Worm (Caenorhabditis elegans) whole organism, L4 larva: ENCODE measurements around the gene dnc-1.

ENCODE experiments used
- F10B5.3 ChIP-seq: sonication (generic microtip); optimal IDR thresholded peaks from 2 replicates; lab custom pipeline; 2016; ENCODE audit warnings: mild to moderate bottlenecking, missing genetic modification characterization, missing compliant biosample characterization
- F49E8.2 ChIP-seq: sonication (generic microtip); optimal IDR thresholded peaks from 2 replicates; lab custom pipeline; 2016; ENCODE audit warnings: missing compliant biosample characterization, mild to moderate bottlenecking, missing genetic modification characterization, borderline replicate concordance
- R02D3.7 ChIP-seq: fragments of 150-350 bp; sonication (generic microtip); optimal IDR thresholded peaks from 3 replicates; lab custom pipeline; 2014; ENCODE audit warnings: missing biosample characterization, missing genetic modification characterization
- T20F7.1 ChIP-seq: fragments of 200-800 bp; sonication (Bioruptor generic); optimal IDR thresholded peaks from 2 replicates; lab custom pipeline; 2018; ENCODE audit warnings: mild to moderate bottlenecking, missing genetic modification characterization, missing compliant biosample characterization
- Y105C5A.15 ChIP-seq: fragments of 200-800 bp; sonication (Bioruptor generic); IDR thresholded peaks from 2 replicates; pipeline ENCODE4 v1.3.6; 2022; ENCODE audit warnings: missing genetic modification characterization, missing compliant biosample characterization
- Y48G9A.11 ChIP-seq: fragments of 200-800 bp; sonication (Bioruptor generic); IDR thresholded peaks from 2 replicates; pipeline ENCODE4 v1.3.6; 2022; ENCODE audit warnings: missing genetic modification reagents, missing genetic modification characterization, missing compliant biosample characterization
- ZK546.5 ChIP-seq, 2 experiments: sonication (generic microtip); optimal IDR thresholded peaks; 2 replicates each; lab custom pipeline; 2017; ENCODE audit warnings: missing biosample characterization in 2 of 2, missing genetic modification characterization in 2 of 2
- aha-1 ChIP-seq: fragments of 150-350 bp; peaks from one replicate; lab custom pipeline; 2014; ENCODE audit warnings: missing biosample characterization, missing genetic modification characterization
- ama-1 ChIP-seq: fragments of 150-350 bp; optimal IDR thresholded peaks from 2 replicates; lab custom pipeline; 2014; ENCODE audit warnings: inconsistent platforms, mixed read lengths
- attf-4 ChIP-seq: sonication (generic microtip); optimal IDR thresholded peaks from 3 replicates; lab custom pipeline; 2017; ENCODE audit warnings: missing biosample characterization, missing genetic modification characterization
- ceh-28 ChIP-seq: fragments of 150-350 bp; optimal IDR thresholded peaks from 2 replicates; lab custom pipeline; 2014; ENCODE audit warnings: missing biosample characterization, missing genetic modification reagents, missing genetic modification characterization
- ceh-44 ChIP-seq: fragments of 200-800 bp; sonication (Bioruptor generic); IDR thresholded peaks from 2 replicates; pipeline ENCODE4 v1.3.6; 2022; ENCODE audit warnings: missing genetic modification reagents, missing genetic modification characterization, missing compliant biosample characterization
- ceh-82 ChIP-seq: sonication (generic microtip); optimal IDR thresholded peaks from 2 replicates; lab custom pipeline; 2017; ENCODE audit warnings: missing biosample characterization, missing genetic modification characterization
- ces-1 ChIP-seq: fragments of 150-350 bp; sonication (generic microtip); optimal IDR thresholded peaks from 4 replicates; lab custom pipeline; 2014; ENCODE audit warnings: missing biosample characterization, missing genetic modification reagents, missing genetic modification characterization
- cey-2 ChIP-seq: sonication (generic microtip); optimal IDR thresholded peaks from 3 replicates; lab custom pipeline; 2017; ENCODE audit warnings: missing genetic modification characterization, mild to moderate bottlenecking, missing compliant biosample characterization, antibody characterized with exemption, borderline replicate concordance; ENCODE audit not compliant: insufficient read depth
- daf-19 ChIP-seq: fragments of 200-800 bp; sonication (Bioruptor generic); conservative IDR thresholded peaks from 2 replicates; pipeline ENCODE4 v1.3.6; 2022; ENCODE audit warnings: missing genetic modification characterization, missing compliant biosample characterization
- dmd-6 ChIP-seq: fragments of 200-800 bp; sonication (Bioruptor generic); IDR thresholded peaks from 2 replicates; pipeline ENCODE4 v1.3.6; 2022; ENCODE audit warnings: missing genetic modification reagents, missing genetic modification characterization, missing compliant biosample characterization
- dmd-8 ChIP-seq: fragments of 200-800 bp; sonication (Bioruptor generic); IDR thresholded peaks from 2 replicates; pipeline ENCODE4 v1.3.6; 2022; ENCODE audit warnings: missing genetic modification characterization, missing compliant biosample characterization
- egl-27 ChIP-seq: sonication (generic microtip); optimal IDR thresholded peaks from 3 replicates; lab custom pipeline; 2017; ENCODE audit warnings: missing biosample characterization, missing genetic modification reagents, missing genetic modification characterization
- hlh-11 ChIP-seq: fragments of 200-800 bp; sonication (Bioruptor generic); optimal IDR thresholded peaks from 2 replicates; lab custom pipeline; 2018; ENCODE audit warnings: mild to moderate bottlenecking, missing genetic modification characterization, missing compliant biosample characterization
- hlh-30 ChIP-seq: sonication (generic microtip); optimal IDR thresholded peaks from 2 replicates; lab custom pipeline; 2017; ENCODE audit warnings: antibody characterized with exemption, mild to moderate bottlenecking, missing genetic modification characterization, missing compliant biosample characterization; ENCODE audit not compliant: insufficient read depth
- hmg-1.1 ChIP-seq: fragments of 200-800 bp; sonication (Bioruptor generic); IDR thresholded peaks from 2 replicates; pipeline ENCODE4 v1.3.6; 2022; ENCODE audit warnings: missing genetic modification reagents, missing genetic modification characterization, missing compliant biosample characterization
- lim-7 ChIP-seq: fragments of 200-800 bp; sonication (Bioruptor generic); IDR thresholded peaks from 2 replicates; pipeline ENCODE4 v1.3.6; 2022; ENCODE audit warnings: missing genetic modification characterization, missing compliant biosample characterization
- lin-1 ChIP-seq: fragments of 200-800 bp; sonication (Bioruptor generic); IDR thresholded peaks from 2 replicates; pipeline ENCODE4 v1.3.6; 2022; ENCODE audit warnings: missing genetic modification reagents, missing genetic modification characterization, missing compliant biosample characterization
- lin-13 ChIP-seq: fragments of 150-350 bp; optimal IDR thresholded peaks from 2 replicates; lab custom pipeline; 2014; ENCODE audit warnings: missing biosample characterization, missing genetic modification reagents, missing genetic modification characterization
- lin-39 ChIP-seq: fragments of 150-350 bp; optimal IDR thresholded peaks from 2 replicates; lab custom pipeline; 2014; ENCODE audit warnings: missing biosample characterization, missing genetic modification reagents, missing genetic modification characterization
- lsy-2 ChIP-seq, 2 experiments: fragments of 150-350 bp in 1 of 2; sonication (generic microtip) in 1 of 2; optimal IDR thresholded peaks; 2 replicates each; lab custom pipeline; 2014 to 2017; ENCODE audit warnings: missing biosample characterization in 2 of 2, missing genetic modification characterization in 2 of 2
- madf-5 ChIP-seq, 2 experiments: fragments of 200-800 bp; sonication (Bioruptor generic); IDR thresholded peaks; 2 replicates each; pipeline ENCODE4 v1.3.6; 2022; ENCODE audit warnings: missing compliant biosample characterization in 2 of 2, missing genetic modification characterization in 2 of 2
- madf-9 ChIP-seq: fragments of 200-800 bp; sonication (Bioruptor generic); conservative IDR thresholded peaks from 2 replicates; pipeline ENCODE4 v1.3.6; 2022; ENCODE audit warnings: missing genetic modification reagents, missing genetic modification characterization, missing compliant biosample characterization
- mdl-1 ChIP-seq, 2 experiments: fragments of 150-350 bp in 1 of 2; sonication (generic microtip) in 1 of 2; optimal IDR thresholded peaks; 2 replicates each; lab custom pipeline; 2014 to 2017; ENCODE audit warnings: missing biosample characterization in 2 of 2, missing genetic modification characterization in 2 of 2
- mes-2 ChIP-seq: sonication (generic microtip); optimal IDR thresholded peaks from 2 replicates; lab custom pipeline; 2016; ENCODE audit warnings: missing genotype, mild to moderate bottlenecking, missing genetic modification characterization, missing compliant biosample characterization; ENCODE audit not compliant: poor library complexity, severe bottlenecking
- mxl-3 ChIP-seq: fragments of 200-800 bp; sonication (Bioruptor generic); optimal IDR thresholded peaks from 2 replicates; lab custom pipeline; 2018; ENCODE audit warnings: mild to moderate bottlenecking, missing genetic modification characterization, missing compliant biosample characterization
- nhr-10 ChIP-seq: fragments of 150-350 bp; optimal IDR thresholded peaks from 2 replicates; lab custom pipeline; 2014; ENCODE audit warnings: missing biosample characterization, missing genetic modification characterization
- nhr-102 ChIP-seq: sonication (generic microtip); optimal IDR thresholded peaks from 2 replicates; lab custom pipeline; 2016; ENCODE audit warnings: mild to moderate bottlenecking, missing genetic modification characterization, moderate library complexity, missing compliant biosample characterization
- nhr-11 ChIP-seq: fragments of 150-350 bp; optimal IDR thresholded peaks from 2 replicates; lab custom pipeline; 2014; ENCODE audit warnings: missing biosample characterization, missing genetic modification characterization
- nhr-25 ChIP-seq: sonication (generic microtip); optimal IDR thresholded peaks from 2 replicates; lab custom pipeline; 2017; ENCODE audit warnings: missing genetic modification characterization, mild to moderate bottlenecking, missing compliant biosample characterization, antibody characterized with exemption, moderate library complexity, borderline replicate concordance; ENCODE audit not compliant: insufficient read depth
- nhr-28 ChIP-seq: fragments of 150-350 bp; optimal IDR thresholded peaks from 2 replicates; lab custom pipeline; 2014; ENCODE audit warnings: missing biosample characterization, missing genetic modification characterization
- nhr-41 ChIP-seq: fragments of 200-800 bp; sonication (Bioruptor generic); IDR thresholded peaks from 2 replicates; pipeline ENCODE4 v1.3.6; 2022; ENCODE audit warnings: missing genetic modification reagents, missing genetic modification characterization, missing compliant biosample characterization
- nhr-6 ChIP-seq: fragments of 150-350 bp; optimal IDR thresholded peaks from 2 replicates; lab custom pipeline; 2014; ENCODE audit warnings: missing biosample characterization, missing genetic modification characterization
- nhr-76 ChIP-seq: fragments of 150-350 bp; optimal IDR thresholded peaks from 2 replicates; lab custom pipeline; 2014; ENCODE audit warnings: missing biosample characterization, missing genetic modification characterization
- rbr-2 ChIP-seq: sonication (generic microtip); optimal IDR thresholded peaks from 2 replicates; lab custom pipeline; 2016; ENCODE audit warnings: missing genotype, missing genetic modification characterization, missing compliant biosample characterization
- sdz-12 ChIP-seq: fragments of 200-800 bp; sonication (Bioruptor generic); optimal IDR thresholded peaks from 2 replicates; lab custom pipeline; 2018; ENCODE audit warnings: mild to moderate bottlenecking, missing genetic modification characterization, missing compliant biosample characterization
- snpc-1.2 ChIP-seq: fragments of 200-800 bp; sonication (Bioruptor generic); IDR thresholded peaks from 2 replicates; pipeline ENCODE4 v1.3.6; 2022; ENCODE audit warnings: missing genetic modification reagents, missing genetic modification characterization, missing compliant biosample characterization
- snpc-4 ChIP-seq: fragments of 150-350 bp; optimal IDR thresholded peaks from 2 replicates; lab custom pipeline; 2014; ENCODE audit warnings: missing biosample characterization, missing genetic modification characterization
- spr-1 ChIP-seq: sonication (generic microtip); optimal IDR thresholded peaks from 2 replicates; lab custom pipeline; 2016; ENCODE audit warnings: mild to moderate bottlenecking, missing genetic modification characterization, missing compliant biosample characterization
- spr-3 ChIP-seq: fragments of 200-800 bp; sonication (Bioruptor generic); optimal IDR thresholded peaks from 2 replicates; lab custom pipeline; 2018; ENCODE audit warnings: mild to moderate bottlenecking, missing genetic modification characterization, missing compliant biosample characterization
- tag-97 ChIP-seq: fragments of 200-800 bp; sonication (Bioruptor generic); IDR thresholded peaks from 2 replicates; pipeline ENCODE4 v1.3.6; 2022; ENCODE audit warnings: missing genetic modification characterization, missing compliant biosample characterization
- unc-39 ChIP-seq: sonication (generic microtip); optimal IDR thresholded peaks from 2 replicates; lab custom pipeline; 2017; ENCODE audit warnings: missing biosample characterization, missing genetic modification characterization
- zag-1 ChIP-seq: fragments of 150-350 bp; optimal IDR thresholded peaks from 2 replicates; lab custom pipeline; 2014; ENCODE audit warnings: missing biosample characterization, missing genetic modification characterization
- zfp-3 ChIP-seq: fragments of 200-800 bp; sonication (Bioruptor generic); conservative IDR thresholded peaks from 2 replicates; pipeline ENCODE4 v1.3.6; 2022; ENCODE audit warnings: missing genetic modification reagents, missing genetic modification characterization, missing compliant biosample characterization
- zip-11 ChIP-seq: fragments of 200-800 bp; sonication (Bioruptor generic); IDR thresholded peaks from 2 replicates; pipeline ENCODE4 v1.3.6; 2022; ENCODE audit warnings: missing genetic modification characterization, missing compliant biosample characterization
- ztf-11 ChIP-seq: fragments of 150-350 bp; optimal IDR thresholded peaks from 2 replicates; lab custom pipeline; 2014; ENCODE audit warnings: missing biosample characterization, missing genetic modification characterization

The dnc-1 gene

ce11 chrIV:10935336-10935735 is 2.3 kb upstream of the dnc-1 start (continued):
- no peak for TF ChIP-seq daf-19
- TF ChIP-seq Y105C5A.15 (GFP tag; lab: Robert Waterston, UW): no peak
- no peak for TF ChIP-seq R02D3.7
- TF ChIP-seq mdl-1 (tag; optimal IDR thresholded peaks at IDR 0.05; lab: Kevin White, UChicago): peak; percentile 52 to 88
- TF ChIP-seq nhr-28 (tag; lab: Kevin White, UChicago): peak; percentile 55
- no peak for TF ChIP-seq nhr-25 (tag; lab: Kevin White, UChicago)
- no peak for TF ChIP-seq Y48G9A.11 (GFP tag; lab: Robert Waterston, UW)
- no peak for TF ChIP-seq spr-3
- no peak for TF ChIP-seq sdz-12 (GFP tag; lab: Kevin White, UChicago)
- peak; percentile 75 for TF ChIP-seq mes-2
- TF ChIP-seq dmd-6 (GFP tag; lab: Robert Waterston, UW): peak; percentile 88
- peak; percentile 100 for TF ChIP-seq hlh-30 (tag; lab: Kevin White, UChicago)
- no peak for TF ChIP-seq cey-2 (tag; lab: Kevin White, UChicago)
- peak; percentile 77 for TF ChIP-seq ama-1 (lab: Kevin White, UChicago)
- peak; percentile 50; the same call in 1 of the 2 replicates for TF ChIP-seq zfp-3
- no peak for TF ChIP-seq lin-39 (tag; lab: Kevin White, UChicago)
- no peak for TF ChIP-seq nhr-76
- TF ChIP-seq lsy-2 (tag; optimal IDR thresholded peaks at IDR 0.05; lab: Kevin White, UChicago): peak; percentile 85 to 90
- no peak for TF ChIP-seq ceh-82
- TF ChIP-seq ZK546.5 (tag; optimal IDR thresholded peaks at IDR 0.05; lab: Kevin White, UChicago): no peak
- TF ChIP-seq snpc-4 (tag; lab: Kevin White, UChicago): no peak
- TF ChIP-seq nhr-102 (tag; lab: Kevin White, UChicago): peak; percentile 43
- TF ChIP-seq F10B5.3: no peak
- TF ChIP-seq hmg-1.1 (GFP tag; lab: Robert Waterston, UW): peak; percentile 78
- TF ChIP-seq zip-11 (GFP tag; lab: Robert Waterston, UW): no peak
- peak; percentile 75 for TF ChIP-seq aha-1 (tag; lab: Kevin White, UChicago)
- TF ChIP-seq nhr-6 (tag; lab: Kevin White, UChicago): peak; percentile 67
- TF ChIP-seq T20F7.1 (GFP tag; lab: Kevin White, UChicago): peak; percentile 78
- peak; percentile 33; the same call in 1 of the 2 replicates for TF ChIP-seq snpc-1.2
- no peak for TF ChIP-seq spr-1 (tag; lab: Kevin White, UChicago)
- TF ChIP-seq dmd-8 (GFP tag; lab: Robert Waterston, UW): no peak
- no peak for TF ChIP-seq ces-1 (GFP tag; lab: Kevin White, UChicago)
- no peak; the same call in 1 of the 2 replicates for TF ChIP-seq ceh-44 (GFP tag; lab: Robert Waterston, UW)
- no peak for TF ChIP-seq madf-5 (GFP tag; IDR thresholded peaks at IDR 0.05; lab: Robert Waterston, UW)
- TF ChIP-seq attf-4 (tag; lab: Kevin White, UChicago): peak; percentile 62
- peak; percentile 80 for TF ChIP-seq mxl-3 (GFP tag; lab: Kevin White, UChicago)
- peak; percentile 93 for TF ChIP-seq nhr-11 (tag; lab: Kevin White, UChicago)
- TF ChIP-seq hlh-11 (tag; lab: Kevin White, UChicago): peak; percentile 99
- TF ChIP-seq egl-27 (tag; lab: Kevin White, UChicago): no peak
- TF ChIP-seq lin-13 (GFP tag; lab: Kevin White, UChicago): peak; percentile 58
- TF ChIP-seq unc-39 (tag; lab: Kevin White, UChicago): no peak
- TF ChIP-seq lin-1 (GFP tag; lab: Robert Waterston, UW): 0 out of 2 replicates have a peak, but pooled peaks have one; percentile 54
- no peak for TF ChIP-seq tag-97 (GFP tag; lab: Robert Waterston, UW)
- TF ChIP-seq lim-7 (GFP tag; lab: Robert Waterston, UW): no peak
- TF ChIP-seq madf-9 (GFP tag; lab: Robert Waterston, UW): peak; percentile 57; the same call in 1 of the 2 replicates
- no peak for TF ChIP-seq F49E8.2 (tag; lab: Kevin White, UChicago)
- TF ChIP-seq zag-1 (tag; lab: Kevin White, UChicago): no peak
- no peak for TF ChIP-seq ztf-11 (tag; lab: Kevin White, UChicago)
- TF ChIP-seq rbr-2 (tag; lab: Kevin White, UChicago): no peak
- peak; percentile 59 for TF ChIP-seq ceh-28 (tag; lab: Kevin White, UChicago)
- no peak for TF ChIP-seq nhr-10 (tag; lab: Kevin White, UChicago)
- 0 out of 2 replicates have a peak, but pooled peaks have one; percentile 29 for TF ChIP-seq nhr-41 (GFP tag; lab: Robert Waterston, UW)
